Fruit fly (Drosophila melanogaster) whole organism, prepupa: ENCODE results near the gene CG14990.

Source experiments
- Blimp-1 ChIP-seq: fragments of 200-800 bp; sonication (Bioruptor generic); optimal IDR thresholded peaks from 3 replicates; lab custom pipeline; 2017; ENCODE audit warnings: missing biosample characterization, missing genetic modification characterization, mild to moderate bottlenecking, moderate library complexity, missing genetic modification reagents
- CG11762 ChIP-seq: fragments of 200-800 bp; sonication (Bioruptor generic); optimal IDR thresholded peaks from 3 replicates; lab custom pipeline; 2016; ENCODE audit warnings: missing biosample characterization, missing genetic modification characterization; ENCODE audit not compliant: insufficient read depth
- CG11902 ChIP-seq: fragments of 200-800 bp; sonication (Bioruptor generic); optimal IDR thresholded peaks from 3 replicates; lab custom pipeline; 2016; ENCODE audit warnings: missing biosample characterization, missing genetic modification characterization
- CG15336 ChIP-seq: fragments of 200-800 bp; sonication (Bioruptor generic); IDR thresholded peaks from 2 replicates; pipeline ENCODE4 v1.3.6; 2022; ENCODE audit warnings: missing biosample characterization, missing genetic modification characterization
- CG1621 ChIP-seq: fragments of 200-800 bp; sonication (Bioruptor generic); optimal IDR thresholded peaks from 3 replicates; lab custom pipeline; 2018; ENCODE audit warnings: missing biosample characterization, mild to moderate bottlenecking, missing genetic modification characterization
- CG3032 ChIP-seq: fragments of 200-800 bp; optimal IDR thresholded peaks from 2 replicates; lab custom pipeline; 2019; ENCODE audit warnings: missing biosample characterization, mild to moderate bottlenecking, missing genetic modification characterization, moderate library complexity
- CG31627 ChIP-seq: fragments of 200-800 bp; sonication (Bioruptor generic); optimal IDR thresholded peaks from 3 replicates; lab custom pipeline; 2016; ENCODE audit warnings: missing biosample characterization, missing genetic modification characterization
- CG32006 ChIP-seq: fragments of 200-800 bp; sonication (Bioruptor generic); optimal IDR thresholded peaks from 3 replicates; lab custom pipeline; 2017; ENCODE audit warnings: missing biosample characterization, mild to moderate bottlenecking, missing genetic modification characterization
- CG3919 ChIP-seq: fragments of 200-800 bp; sonication (Bioruptor generic); optimal IDR thresholded peaks from 3 replicates; lab custom pipeline; 2016; ENCODE audit warnings: missing biosample characterization, missing genetic modification characterization
- CG6163 ChIP-seq: fragments of 200-800 bp; sonication (Bioruptor generic); IDR thresholded peaks from 3 replicates; pipeline ENCODE4 v1.3.6; 2022; ENCODE audit warnings: missing biosample characterization, missing genetic modification characterization
- CG6276 ChIP-seq: fragments of 200-800 bp; sonication (Bioruptor generic); optimal IDR thresholded peaks from 2 replicates; lab custom pipeline; 2017; ENCODE audit warnings: missing biosample characterization, mild to moderate bottlenecking, missing genetic modification characterization
- CG6792 ChIP-seq: fragments of 200-800 bp; sonication (Bioruptor generic); optimal IDR thresholded peaks from 3 replicates; lab custom pipeline; 2016; ENCODE audit warnings: missing biosample characterization, missing genetic modification characterization
- CG6808 ChIP-seq: fragments of 200-800 bp; sonication (Bioruptor generic); optimal IDR thresholded peaks from 3 replicates; lab custom pipeline; 2017; ENCODE audit warnings: missing biosample characterization, missing genetic modification characterization, mild to moderate bottlenecking, moderate library complexity, missing genetic modification reagents
- CG6854 ChIP-seq: fragments of 200-800 bp; sonication (Bioruptor generic); optimal IDR thresholded peaks from 2 replicates; lab custom pipeline; 2017; ENCODE audit warnings: missing biosample characterization, mild to moderate bottlenecking, missing genetic modification characterization
- CG8119 ChIP-seq: fragments of 200-800 bp; sonication (Bioruptor generic); IDR thresholded peaks from 3 replicates; pipeline ENCODE4 v1.3.6; 2022; ENCODE audit warnings: missing biosample characterization, missing genetic modification characterization
- CG8319 ChIP-seq: fragments of 200-800 bp; sonication (Bioruptor generic); optimal IDR thresholded peaks from 3 replicates; lab custom pipeline; 2016; ENCODE audit warnings: missing biosample characterization, missing genetic modification characterization
- CG8632 ChIP-seq: fragments of 200-800 bp; sonication (Bioruptor generic); optimal IDR thresholded peaks from 3 replicates; lab custom pipeline; 2016; ENCODE audit warnings: missing biosample characterization, missing genetic modification characterization
- Eip75B ChIP-seq: fragments of 200-800 bp; sonication (Bioruptor generic); optimal IDR thresholded peaks from 3 replicates; lab custom pipeline; 2016; ENCODE audit warnings: missing biosample characterization, missing genetic modification characterization
- Eip78C ChIP-seq: fragments of 200-800 bp; sonication (Bioruptor generic); peaks from one replicate; lab custom pipeline; 2016; ENCODE audit warnings: missing biosample characterization, missing genetic modification characterization
- Ets21C ChIP-seq: fragments of 200-800 bp; sonication (Bioruptor generic); optimal IDR thresholded peaks from 3 replicates; lab custom pipeline; 2016; ENCODE audit warnings: missing biosample characterization, missing genetic modification characterization
- Gug ChIP-seq: fragments of 200-800 bp; sonication (Bioruptor generic); IDR thresholded peaks from 2 replicates; pipeline ENCODE4 v1.3.6; 2022; ENCODE audit warnings: missing biosample characterization, missing genetic modification characterization
- Hr38 ChIP-seq: sonication (Bioruptor generic); optimal IDR thresholded peaks from 2 replicates; lab custom pipeline; 2016; ENCODE audit warnings: missing biosample characterization, missing genetic modification characterization
- Hr4 ChIP-seq: fragments of 200-800 bp; sonication (Bioruptor generic); optimal IDR thresholded peaks from 3 replicates; lab custom pipeline; 2016; ENCODE audit warnings: missing biosample characterization, missing genetic modification characterization
- Lpt ChIP-seq: fragments of 200-800 bp; sonication (Bioruptor generic); optimal IDR thresholded peaks from 3 replicates; lab custom pipeline; 2016; ENCODE audit warnings: missing biosample characterization, missing genetic modification characterization
- Smox ChIP-seq: fragments of 200-800 bp; sonication (Bioruptor generic); optimal IDR thresholded peaks from 3 replicates; lab custom pipeline; 2016; ENCODE audit warnings: missing biosample characterization, missing genetic modification characterization
- Sox15 ChIP-seq: fragments of 200-800 bp; sonication (Bioruptor generic); optimal IDR thresholded peaks from 3 replicates; lab custom pipeline; 2016; ENCODE audit warnings: missing biosample characterization, missing genetic modification characterization
- achi ChIP-seq: fragments of 200-800 bp; sonication (Bioruptor generic); optimal IDR thresholded peaks from 3 replicates; lab custom pipeline; 2016; ENCODE audit warnings: missing biosample characterization, missing genetic modification characterization
- cyc ChIP-seq: fragments of 200-800 bp; sonication (Bioruptor generic); optimal IDR thresholded peaks from 3 replicates; lab custom pipeline; 2016; ENCODE audit warnings: missing biosample characterization, missing genetic modification characterization
- dac ChIP-seq: fragments of 200-800 bp; sonication (Bioruptor generic); optimal IDR thresholded peaks from 2 replicates; lab custom pipeline; 2017; ENCODE audit warnings: missing biosample characterization, mild to moderate bottlenecking, missing genetic modification characterization
- dsx ChIP-seq: fragments of 200-800 bp; optimal IDR thresholded peaks from 3 replicates; lab custom pipeline; 2019; ENCODE audit warnings: missing biosample characterization, mild to moderate bottlenecking, missing genetic modification characterization, moderate library complexity; ENCODE audit not compliant: poor library complexity, severe bottlenecking
- eg ChIP-seq: fragments of 200-800 bp; sonication (Bioruptor generic); IDR thresholded peaks from 3 replicates; pipeline ENCODE4 v1.3.6; 2022; ENCODE audit warnings: missing biosample characterization, missing genetic modification characterization
- esn ChIP-seq: fragments of 200-800 bp; sonication (Bioruptor generic); optimal IDR thresholded peaks from 2 replicates; lab custom pipeline; 2016; ENCODE audit warnings: missing biosample characterization, mild to moderate bottlenecking, missing genetic modification characterization, moderate library complexity
- fd85E ChIP-seq: fragments of 200-800 bp; sonication (Bioruptor generic); optimal IDR thresholded peaks from 3 replicates; lab custom pipeline; 2016; ENCODE audit warnings: missing biosample characterization, missing genetic modification characterization
- lz ChIP-seq: fragments of 200-800 bp; sonication (Bioruptor generic); optimal IDR thresholded peaks from 3 replicates; lab custom pipeline; 2016; ENCODE audit warnings: missing biosample characterization, missing genetic modification characterization
- spab ChIP-seq: fragments of 200-800 bp; sonication (Bioruptor generic); optimal IDR thresholded peaks from 2 replicates; lab custom pipeline; 2017; ENCODE audit warnings: missing biosample characterization, mild to moderate bottlenecking, missing genetic modification characterization, missing genetic modification reagents
- ss ChIP-seq, 2 experiments: fragments of 200-800 bp; sonication (Bioruptor generic); optimal IDR thresholded peaks; 2 replicates in 1 of 2; 3 replicates in 1 of 2; lab custom pipeline; 2017 to 2018; ENCODE audit warnings: mild to moderate bottlenecking in 2 of 2, missing biosample characterization in 2 of 2, missing genetic modification characterization in 2 of 2, moderate library complexity in 1 of 2
- svp ChIP-seq: fragments of 200-800 bp; sonication (Bioruptor generic); peaks from one replicate; lab custom pipeline; 2016; ENCODE audit warnings: missing biosample characterization, missing genetic modification characterization
- topi ChIP-seq: fragments of 200-800 bp; sonication (Bioruptor generic); optimal IDR thresholded peaks from 3 replicates; lab custom pipeline; 2016; ENCODE audit warnings: missing biosample characterization, missing genetic modification characterization
- vri ChIP-seq: fragments of 200-800 bp; sonication (Bioruptor generic); optimal IDR thresholded peaks from 3 replicates; lab custom pipeline; 2016; ENCODE audit warnings: missing biosample characterization, mild to moderate bottlenecking, missing genetic modification characterization

The CG14990 gene

dm6 chr3L:4055438-4055962 lies 37.5 kb upstream of the CG14990 start:
- no peak for TF ChIP-seq esn (GFP tag; lab: Kevin White, UChicago)
- no peak for TF ChIP-seq CG6808 (GFP tag; lab: Kevin White, UChicago)
- TF ChIP-seq dac (GFP tag; lab: Kevin White, UChicago), result no peak
- TF ChIP-seq Sox15 (GFP tag; lab: Kevin White, UChicago), result no peak
- TF ChIP-seq CG8632 (GFP tag; lab: Kevin White, UChicago), result no peak
- TF ChIP-seq vri (GFP tag; lab: Kevin White, UChicago), result peak; percentile 4
- TF ChIP-seq CG6854 (GFP tag; lab: Kevin White, UChicago), result peak; percentile 64
- TF ChIP-seq CG3032, result no peak
- TF ChIP-seq Smox (GFP tag; lab: Kevin White, UChicago), result no peak
- TF ChIP-seq lz (GFP tag; lab: Kevin White, UChicago), result no peak
- TF ChIP-seq Ets21C, result no peak
- TF ChIP-seq Hr4 (GFP tag; lab: Kevin White, UChicago), result no peak
- no peak for TF ChIP-seq CG6163 (GFP tag; lab: Robert Waterston, UW)
- no peak for TF ChIP-seq Hr38 (GFP tag; lab: Kevin White, UChicago)
- TF ChIP-seq dsx (GFP tag; lab: Kevin White, UChicago), result peak; percentile 77
- no peak for TF ChIP-seq CG3919 (GFP tag; lab: Kevin White, UChicago)
- 0 out of 3 replicates have a peak, but pooled peaks have one; percentile 35 for TF ChIP-seq CG8119 (GFP tag; lab: Robert Waterston, UW)
- TF ChIP-seq Blimp-1 (GFP tag; lab: Kevin White, UChicago), result peak; percentile 91

- peak; percentile 72 for TF ChIP-seq Eip78C (GFP tag; lab: Kevin White, UChicago)
- peak; percentile 46 for TF ChIP-seq CG15336 (GFP tag; lab: Robert Waterston, UW)
- TF ChIP-seq CG8632 (GFP tag; lab: Kevin White, UChicago), result no peak
- peak; percentile 41; the same call in 1 of the 3 replicates for TF ChIP-seq CG6163 (GFP tag; lab: Robert Waterston, UW)
- TF ChIP-seq CG32006 (GFP tag; lab: Kevin White, UChicago), result peak; percentile 47
- TF ChIP-seq CG11762, result no peak
- TF ChIP-seq CG1621, result no peak
- peak; percentile 34; the same call in 2 of the 3 replicates for TF ChIP-seq CG8119 (GFP tag; lab: Robert Waterston, UW)
- peak; percentile 40; the same call in 1 of the 3 replicates for TF ChIP-seq eg (GFP tag; lab: Robert Waterston, UW)
- peak; percentile 63 for TF ChIP-seq Hr4 (GFP tag; lab: Kevin White, UChicago)
- TF ChIP-seq svp (GFP tag; lab: Kevin White, UChicago), result peak; percentile 6
- TF ChIP-seq CG8319 (GFP tag; lab: Kevin White, UChicago), result no peak
These were observed 36.2 kb upstream of the CG14990 start for dm6 chr3L:4056812-4057211.

- TF ChIP-seq achi (GFP tag; lab: Kevin White, UChicago) (peak; percentile 17), CG8119 (GFP tag; lab: Robert Waterston, UW) (peak; percentile 29; the same call in 1 of the 3 replicates), CG15336 (GFP tag; lab: Robert Waterston, UW) (peak; percentile 38; the same call in 1 of the 2 replicates), ss (GFP tag; optimal IDR thresholded peaks at IDR 0.05; lab: Kevin White, UChicago) (no peak), svp (GFP tag; lab: Kevin White, UChicago) (peak; percentile 14), Sox15 (GFP tag; lab: Kevin White, UChicago) (no peak), Hr4 (GFP tag; lab: Kevin White, UChicago) (peak; percentile 13), CG11902 (no peak)
These were observed 33.6 kb upstream of the CG14990 start, which contains the start of gene Ugt305A1 for dm6 chr3L:4059293-4059820. TSS of gene Ugt305A1 (plus strand) at chr3L:4059770.

- TF ChIP-seq Ets21C (no peak), Eip75B (GFP tag; lab: Kevin White, UChicago) (no peak), CG6808 (GFP tag; lab: Kevin White, UChicago) (no peak), topi (GFP tag; lab: Kevin White, UChicago) (no peak), spab (GFP tag; lab: Kevin White, UChicago) (no peak), fd85E (GFP tag; lab: Kevin White, UChicago) (no peak), CG3919 (GFP tag; lab: Kevin White, UChicago) (no peak), Lpt (GFP tag; lab: Kevin White, UChicago) (no peak), cyc (GFP tag; lab: Kevin White, UChicago) (no peak), CG11762 (no peak), CG6792 (GFP tag; lab: Kevin White, UChicago) (no peak), Blimp-1 (GFP tag; lab: Kevin White, UChicago) (no peak), CG31627 (GFP tag; lab: Kevin White, UChicago) (no peak), CG8119 (GFP tag; lab: Robert Waterston, UW) (no peak), CG6276 (no peak), Gug (GFP tag; lab: Robert Waterston, UW) (no peak), Sox15 (GFP tag; lab: Kevin White, UChicago) (no peak), svp (GFP tag; lab: Kevin White, UChicago) (no peak), CG8632 (GFP tag; lab: Kevin White, UChicago) (no peak)
- TF ChIP-seq, all 60 proteins: peak for 0
These were observed 31.0 kb upstream of the CG14990 start, which contains the start of gene dib for dm6 chr3L:4061921-4062474. TSS of gene dib (plus strand) at chr3L:4062292.
